Fruit fly (Drosophila melanogaster) whole organism, prepupa: ENCODE data around the gene NLaz.

Source experiments
- CG11294 ChIP-seq: fragments of 200-800 bp; sonication (Bioruptor generic); IDR thresholded peaks from 2 replicates; pipeline ENCODE4 v1.3.6; 2022; ENCODE audit warnings: missing biosample characterization, missing genetic modification characterization
- CG16779 ChIP-seq: fragments of 200-800 bp; sonication (Bioruptor generic); optimal IDR thresholded peaks from 3 replicates; lab custom pipeline; 2017; ENCODE audit warnings: missing biosample characterization, mild to moderate bottlenecking, missing genetic modification characterization
- CG6163 ChIP-seq: fragments of 200-800 bp; sonication (Bioruptor generic); IDR thresholded peaks from 3 replicates; pipeline ENCODE4 v1.3.6; 2022; ENCODE audit warnings: missing biosample characterization, missing genetic modification characterization
- CG6276 ChIP-seq: fragments of 200-800 bp; sonication (Bioruptor generic); optimal IDR thresholded peaks from 2 replicates; lab custom pipeline; 2017; ENCODE audit warnings: missing biosample characterization, mild to moderate bottlenecking, missing genetic modification characterization
- CG6854 ChIP-seq: fragments of 200-800 bp; sonication (Bioruptor generic); optimal IDR thresholded peaks from 2 replicates; lab custom pipeline; 2017; ENCODE audit warnings: missing biosample characterization, mild to moderate bottlenecking, missing genetic modification characterization
- Hr38 ChIP-seq: sonication (Bioruptor generic); optimal IDR thresholded peaks from 2 replicates; lab custom pipeline; 2016; ENCODE audit warnings: missing biosample characterization, missing genetic modification characterization
- Hr4 ChIP-seq: fragments of 200-800 bp; sonication (Bioruptor generic); optimal IDR thresholded peaks from 3 replicates; lab custom pipeline; 2016; ENCODE audit warnings: missing biosample characterization, missing genetic modification characterization
- OdsH ChIP-seq: fragments of 200-800 bp; sonication (Bioruptor generic); optimal IDR thresholded peaks from 3 replicates; lab custom pipeline; 2016; ENCODE audit warnings: missing biosample characterization, missing genetic modification characterization
- Sox15 ChIP-seq: fragments of 200-800 bp; sonication (Bioruptor generic); optimal IDR thresholded peaks from 3 replicates; lab custom pipeline; 2016; ENCODE audit warnings: missing biosample characterization, missing genetic modification characterization
- eg ChIP-seq: fragments of 200-800 bp; sonication (Bioruptor generic); IDR thresholded peaks from 3 replicates; pipeline ENCODE4 v1.3.6; 2022; ENCODE audit warnings: missing biosample characterization, missing genetic modification characterization
- lz ChIP-seq: fragments of 200-800 bp; sonication (Bioruptor generic); optimal IDR thresholded peaks from 3 replicates; lab custom pipeline; 2016; ENCODE audit warnings: missing biosample characterization, missing genetic modification characterization
- pdm3 ChIP-seq: fragments of 200-800 bp; sonication (Bioruptor generic); optimal IDR thresholded peaks from 3 replicates; lab custom pipeline; 2016; ENCODE audit warnings: missing biosample characterization, missing genetic modification characterization
- salr ChIP-seq, 2 experiments: fragments of 200-800 bp; sonication (Bioruptor generic); optimal IDR thresholded peaks; 3 replicates each; lab custom pipeline; 2016 to 2018; ENCODE audit warnings: missing biosample characterization in 2 of 2, missing genetic modification characterization in 2 of 2, mild to moderate bottlenecking in 1 of 2
- topi ChIP-seq: fragments of 200-800 bp; sonication (Bioruptor generic); optimal IDR thresholded peaks from 3 replicates; lab custom pipeline; 2016; ENCODE audit warnings: missing biosample characterization, missing genetic modification characterization

DNA sequence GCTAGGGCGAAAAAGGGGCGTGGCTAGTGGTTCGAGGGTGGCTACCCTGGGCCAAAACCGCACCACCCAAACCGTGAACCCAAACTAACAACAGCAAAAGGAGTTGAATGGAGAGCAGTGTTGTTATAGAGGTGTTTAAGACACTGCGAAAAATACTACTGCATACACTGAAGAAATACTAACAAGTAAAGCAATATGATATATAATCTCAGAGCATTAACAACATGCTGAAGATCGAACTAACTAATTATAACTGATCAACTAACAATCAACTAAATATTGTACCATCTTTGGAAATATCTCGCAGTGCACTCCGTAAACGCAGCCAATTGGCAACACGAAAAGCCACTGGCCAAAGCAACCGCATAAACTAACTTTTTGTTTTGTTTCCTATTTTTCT lies 32.0 kb upstream of the NLaz start:
- TF ChIP-seq CG11294 (GFP tag; lab: Robert Waterston, UW) (no peak), topi (no peak), OdsH (GFP tag; lab: Kevin White, UChicago) (peak; percentile 28), CG6163 (peak; percentile 49; the same call in 2 of the 3 replicates), eg (GFP tag; lab: Robert Waterston, UW) (0 out of 3 replicates have a peak, but pooled peaks have one; percentile 37), CG6276 (peak; percentile 7), pdm3 (GFP tag; lab: Kevin White, UChicago) (peak; percentile 24), CG16779 (tag; lab: Kevin White, UChicago) (no peak), salr (GFP tag; optimal IDR thresholded peaks at IDR 0.05; lab: Kevin White, UChicago) (no peak), CG6854 (GFP tag; lab: Kevin White, UChicago) (no peak), Hr4 (GFP tag; lab: Kevin White, UChicago) (peak; percentile 34), Sox15 (no peak), lz (GFP tag; lab: Kevin White, UChicago) (no peak), Hr38 (no peak)
